Fruit fly (Drosophila melanogaster) whole organism, embryonic: Measurements from ENCODE around the gene CG7173.

Source experiments
- Bgb ChIP-seq: fragments of 200-800 bp; sonication (Bioruptor generic); IDR thresholded peaks from 2 replicates; pipeline ENCODE4 v1.3.6; 2022; ENCODE audit warnings: missing biosample characterization, missing genetic modification characterization; ENCODE audit not compliant: partially characterized antibody
- CG10209 ChIP-seq: fragments of 200-800 bp; sonication (Bioruptor generic); optimal IDR thresholded peaks from 3 replicates; lab custom pipeline; 2017; ENCODE audit warnings: missing biosample characterization, mild to moderate bottlenecking, missing genetic modification characterization, missing genetic modification reagents
- CG11247 ChIP-seq: fragments of 200-800 bp; sonication (Bioruptor generic); IDR thresholded peaks from 2 replicates; pipeline ENCODE4 v1.3.6; 2022; ENCODE audit warnings: missing biosample characterization, missing genetic modification characterization
- CG12391 ChIP-seq: fragments of 200-800 bp; sonication (Bioruptor generic); optimal IDR thresholded peaks from 3 replicates; lab custom pipeline; 2018; ENCODE audit warnings: missing biosample characterization, mild to moderate bottlenecking, missing genetic modification characterization, moderate library complexity
- CG14710 ChIP-seq: fragments of 200-800 bp; sonication (Bioruptor generic); optimal IDR thresholded peaks from 3 replicates; lab custom pipeline; 2019; ENCODE audit warnings: missing biosample characterization, mild to moderate bottlenecking, missing genetic modification characterization, moderate library complexity
- CG17186 ChIP-seq: fragments of 200-800 bp; sonication (Bioruptor generic); optimal IDR thresholded peaks from 3 replicates; lab custom pipeline; 2017; ENCODE audit warnings: missing biosample characterization, missing genetic modification reagents, missing genetic modification characterization
- CG17328 ChIP-seq: fragments of 200-800 bp; sonication (Bioruptor generic); IDR thresholded peaks from 2 replicates; pipeline ENCODE4 v1.3.6; 2022; ENCODE audit warnings: missing biosample characterization, missing genetic modification characterization
- CG17359 ChIP-seq: fragments of 200-800 bp; sonication (Bioruptor generic); optimal IDR thresholded peaks from 3 replicates; lab custom pipeline; 2018; ENCODE audit warnings: missing biosample characterization, mild to moderate bottlenecking, missing genetic modification characterization, moderate library complexity
- CG2712 ChIP-seq: fragments of 200-800 bp; optimal IDR thresholded peaks from 3 replicates; lab custom pipeline; 2019; ENCODE audit warnings: missing biosample characterization, mild to moderate bottlenecking, missing genetic modification characterization, moderate library complexity
- CG31388 ChIP-seq: fragments of 200-800 bp; sonication (Bioruptor generic); optimal IDR thresholded peaks from 2 replicates; lab custom pipeline; 2016; ENCODE audit warnings: missing biosample characterization, missing genetic modification characterization
- CG3281 ChIP-seq: fragments of 200-800 bp; sonication (Bioruptor generic); optimal IDR thresholded peaks from 3 replicates; lab custom pipeline; 2017; ENCODE audit warnings: missing biosample characterization, mild to moderate bottlenecking, missing genetic modification characterization
- CG4617 ChIP-seq: fragments of 200-800 bp; sonication (Bioruptor generic); optimal IDR thresholded peaks from 3 replicates; lab custom pipeline; 2016; ENCODE audit warnings: missing biosample characterization, missing genetic modification characterization, borderline replicate concordance
- CG4730 ChIP-seq: fragments of 200-800 bp; sonication (Bioruptor generic); IDR thresholded peaks from 2 replicates; pipeline ENCODE4 v1.3.6; 2022; ENCODE audit warnings: missing biosample characterization, missing genetic modification characterization
- CG5953 ChIP-seq: fragments of 200-800 bp; sonication (Bioruptor generic); IDR thresholded peaks from 2 replicates; pipeline ENCODE4 v1.3.6; 2022; ENCODE audit warnings: missing biosample characterization, missing genetic modification characterization
- CG6689 ChIP-seq: fragments of 200-800 bp; sonication (Bioruptor generic); IDR thresholded peaks from 2 replicates; pipeline ENCODE4 v1.3.6; 2022; ENCODE audit warnings: missing biosample characterization, missing genetic modification characterization
- CG8290 ChIP-seq, 3 experiments: fragments of 200-800 bp; sonication (Bioruptor generic); optimal IDR thresholded peaks; 2 replicates each; lab custom pipeline; 2016 to 2019; ENCODE audit warnings: missing biosample characterization in 3 of 3, missing genetic modification characterization in 3 of 3, mild to moderate bottlenecking in 2 of 3, moderate library complexity in 1 of 3
- CG8478 ChIP-seq: fragments of >200 bp; optimal IDR thresholded peaks from 2 replicates; lab custom pipeline; 2018
- D ChIP-seq, 2 experiments: fragments of 200-800 bp in 1 of 2; fragments of >200 bp in 1 of 2; sonication (Bioruptor generic) in 1 of 2; optimal IDR thresholded peaks; 2 replicates in 1 of 2; 3 replicates in 1 of 2; lab custom pipeline; 2017; ENCODE audit warnings: mild to moderate bottlenecking in 1 of 2, missing biosample characterization in 1 of 2, missing genetic modification characterization in 1 of 2, missing genetic modification reagents in 1 of 2
- E2f2 ChIP-seq: fragments of 200-800 bp; sonication (Bioruptor generic); IDR thresholded peaks from 2 replicates; pipeline ENCODE4 v1.3.6; 2022; ENCODE audit warnings: missing biosample characterization, missing genetic modification characterization
- Gug ChIP-seq: fragments of 200-800 bp; sonication (Bioruptor generic); IDR thresholded peaks from 4 replicates; pipeline ENCODE4 v1.3.6; 2022; ENCODE audit warnings: missing biosample characterization, missing genetic modification characterization
- Hr39 ChIP-seq: fragments of >200 bp; optimal IDR thresholded peaks from 2 replicates; lab custom pipeline; 2017
- MBD-R2 ChIP-seq: fragments of 200-800 bp; sonication (Bioruptor generic); IDR thresholded peaks from 2 replicates; pipeline ENCODE4 v1.3.6; 2022; ENCODE audit warnings: missing biosample characterization, missing genetic modification characterization
- Meics ChIP-seq: fragments of 200-800 bp; sonication (Bioruptor generic); optimal IDR thresholded peaks from 2 replicates; lab custom pipeline; 2017; ENCODE audit warnings: missing biosample characterization, mild to moderate bottlenecking, missing genetic modification characterization
- NC2β ChIP-seq: fragments of 200-800 bp; sonication (Bioruptor generic); optimal IDR thresholded peaks from 2 replicates; lab custom pipeline; 2016; ENCODE audit warnings: missing biosample characterization, missing genetic modification characterization
- NFAT ChIP-seq: fragments of 200-800 bp; sonication (Bioruptor generic); IDR thresholded peaks from 2 replicates; pipeline ENCODE4 v1.3.6; 2022; ENCODE audit warnings: missing biosample characterization, missing genetic modification characterization
- Oaz ChIP-seq: fragments of 200-800 bp; sonication (Bioruptor generic); IDR thresholded peaks from 2 replicates; pipeline ENCODE4 v1.3.6; 2022; ENCODE audit warnings: missing biosample characterization, missing genetic modification characterization
- Poxn ChIP-seq: fragments of 200-800 bp; sonication (Bioruptor generic); IDR thresholded peaks from 2 replicates; pipeline ENCODE4 v1.3.6; 2022; ENCODE audit warnings: missing biosample characterization, missing genetic modification characterization
- Sry-β ChIP-seq: fragments of 200-800 bp; sonication (Bioruptor generic); optimal IDR thresholded peaks from 2 replicates; lab custom pipeline; 2018; ENCODE audit warnings: missing biosample characterization, mild to moderate bottlenecking, missing genetic modification characterization, moderate library complexity
- Taf1 ChIP-seq: fragments of 200-800 bp; sonication (Bioruptor generic); IDR thresholded peaks from 2 replicates; pipeline ENCODE4 v1.3.6; 2022; ENCODE audit warnings: missing biosample characterization, missing genetic modification characterization
- ab ChIP-seq: fragments of 200-800 bp; sonication (Bioruptor generic); optimal IDR thresholded peaks from 2 replicates; lab custom pipeline; 2016; ENCODE audit warnings: missing biosample characterization, missing genetic modification characterization
- bigmax ChIP-seq: fragments of 200-800 bp; sonication (Bioruptor generic); optimal IDR thresholded peaks from 2 replicates; lab custom pipeline; 2018; ENCODE audit warnings: missing biosample characterization, mild to moderate bottlenecking, missing genetic modification characterization
- bsh ChIP-seq, 2 experiments: fragments of 200-800 bp; sonication (Bioruptor generic); optimal IDR thresholded peaks; 2 replicates each; lab custom pipeline; 2017 to 2018; ENCODE audit warnings: mild to moderate bottlenecking in 2 of 2, missing biosample characterization in 2 of 2, missing genetic modification characterization in 2 of 2, moderate library complexity in 1 of 2
- crc ChIP-seq: fragments of 200-800 bp; sonication (Bioruptor generic); optimal IDR thresholded peaks from 2 replicates; lab custom pipeline; 2016; ENCODE audit warnings: missing biosample characterization, missing genetic modification characterization
- cwo ChIP-seq: fragments of 200-800 bp; sonication (Bioruptor generic); optimal IDR thresholded peaks from 3 replicates; lab custom pipeline; 2017; ENCODE audit warnings: missing biosample characterization, missing genetic modification characterization, mild to moderate bottlenecking, moderate library complexity, missing genetic modification reagents
- fru ChIP-seq: fragments of >200 bp; optimal IDR thresholded peaks from 2 replicates; lab custom pipeline; 2017
- gsb-n ChIP-seq: fragments of 200-800 bp; sonication (Bioruptor generic); optimal IDR thresholded peaks from 3 replicates; lab custom pipeline; 2018; ENCODE audit warnings: missing biosample characterization, mild to moderate bottlenecking, missing genetic modification characterization
- h ChIP-seq: fragments of >200 bp; optimal IDR thresholded peaks from 2 replicates; lab custom pipeline; 2017
- ham ChIP-seq: fragments of 200-800 bp; sonication (Bioruptor generic); IDR thresholded peaks from 2 replicates; pipeline ENCODE4 v1.3.6; 2022; ENCODE audit warnings: missing biosample characterization, missing genetic modification characterization
- her ChIP-seq: fragments of 200-800 bp; sonication (Bioruptor generic); optimal IDR thresholded peaks from 2 replicates; lab custom pipeline; 2016; ENCODE audit warnings: missing biosample characterization, missing genetic modification characterization
- ken ChIP-seq: fragments of 200-800 bp; sonication (Bioruptor generic); IDR thresholded peaks from 3 replicates; pipeline ENCODE4 v1.3.6; 2022; ENCODE audit warnings: missing biosample characterization, missing genetic modification characterization
- lab ChIP-seq: fragments of 200-800 bp; sonication (Bioruptor generic); optimal IDR thresholded peaks from 3 replicates; lab custom pipeline; 2017; ENCODE audit warnings: missing biosample characterization, missing genetic modification characterization, mild to moderate bottlenecking, moderate library complexity, missing genetic modification reagents
- mld ChIP-seq: fragments of 200-800 bp; sonication (Bioruptor generic); IDR thresholded peaks from 3 replicates; pipeline ENCODE4 v1.3.6; 2022; ENCODE audit warnings: missing biosample characterization, missing genetic modification characterization; ENCODE audit not compliant: partially characterized antibody
- row ChIP-seq: fragments of 200-800 bp; sonication (Bioruptor generic); IDR thresholded peaks from 3 replicates; pipeline ENCODE4 v1.3.6; 2022; ENCODE audit warnings: missing biosample characterization, missing genetic modification characterization
- sqz ChIP-seq: fragments of 200-800 bp; sonication (Bioruptor generic); optimal IDR thresholded peaks from 3 replicates; lab custom pipeline; 2018; ENCODE audit warnings: missing biosample characterization, mild to moderate bottlenecking, missing genetic modification characterization
- sr ChIP-seq: fragments of 200-800 bp; sonication (Bioruptor generic); IDR thresholded peaks from 3 replicates; pipeline ENCODE4 v1.3.6; 2022; ENCODE audit warnings: missing biosample characterization, missing genetic modification characterization
- tin ChIP-seq: fragments of 200-800 bp; sonication (Bioruptor generic); optimal IDR thresholded peaks from 3 replicates; lab custom pipeline; 2016; ENCODE audit warnings: missing biosample characterization, missing genetic modification characterization
- trem ChIP-seq: fragments of 200-800 bp; optimal IDR thresholded peaks from 3 replicates; lab custom pipeline; 2019; ENCODE audit warnings: missing biosample characterization, mild to moderate bottlenecking, missing genetic modification characterization, moderate library complexity
- vfl ChIP-seq: fragments of 200-800 bp; sonication (Bioruptor generic); optimal IDR thresholded peaks from 2 replicates; lab custom pipeline; 2016; ENCODE audit warnings: missing biosample characterization, missing genetic modification characterization
- zf30C ChIP-seq: fragments of 200-800 bp; sonication (Bioruptor generic); optimal IDR thresholded peaks from 3 replicates; lab custom pipeline; 2018; ENCODE audit warnings: missing biosample characterization, mild to moderate bottlenecking, missing genetic modification characterization

The CG7173 gene

DNA sequence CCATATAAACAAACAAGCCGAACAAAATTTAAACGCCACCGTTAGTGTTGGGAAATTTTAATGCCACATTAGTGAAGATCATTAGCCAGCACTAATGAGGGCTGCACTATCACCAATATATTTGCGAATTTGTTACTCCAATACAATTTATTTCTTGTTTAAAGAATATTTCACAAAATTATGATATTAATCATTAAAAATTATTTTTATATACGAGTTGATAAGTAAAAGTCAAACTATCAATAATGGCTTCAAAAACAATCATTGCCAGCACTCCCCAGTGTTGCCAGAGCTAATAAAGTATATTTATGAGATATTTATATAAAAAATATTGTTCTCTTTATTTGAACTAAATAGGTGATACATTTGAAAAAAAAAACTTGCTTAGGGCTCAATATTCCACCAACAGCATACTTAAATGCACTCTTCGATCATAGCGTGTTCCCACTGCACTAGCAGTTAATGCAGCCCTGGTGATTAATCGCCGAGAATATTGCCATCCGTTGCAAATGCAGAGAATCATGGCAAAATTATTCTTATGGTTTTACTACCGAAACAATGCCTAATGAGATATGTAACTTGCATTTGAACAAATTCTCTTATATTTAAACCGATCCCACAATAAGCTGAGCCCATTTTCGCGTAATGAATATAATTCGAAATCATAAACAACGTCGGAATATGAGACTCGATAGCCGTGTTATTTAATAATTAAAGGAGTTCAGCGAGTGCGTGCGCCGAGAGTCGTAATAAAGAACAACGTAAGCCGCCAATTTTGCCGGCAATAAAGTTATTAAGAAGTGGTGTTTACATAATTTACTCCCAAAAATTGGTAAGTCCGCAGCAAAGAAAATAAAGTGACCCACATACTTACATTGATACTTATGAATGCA is 42.0 kb downstream of the CG7173 start, which contains the start of the genes SAK and Cdk12 (continued):
- TF ChIP-seq Taf1 (GFP tag; lab: Robert Waterston, UW) (peak; percentile 77; the same call in 1 of the 2 replicates), CG3281 (peak; percentile 89), CG14710 (tag; lab: Kevin White, UChicago) (peak; percentile 94), CG6689 (peak; percentile 79), CG4730 (GFP tag; lab: Robert Waterston, UW) (no peak; the same call in 1 of the 2 replicates), h (no peak), sqz (GFP tag; lab: Kevin White, UChicago) (peak; percentile 76), Hr39 (lab: Kevin White, UChicago) (no peak), lab (GFP tag; lab: Kevin White, UChicago) (peak; percentile 89), CG17186 (GFP tag; lab: Kevin White, UChicago) (no peak), Sry-β (peak; percentile 64), CG2712 (peak; percentile 89), Meics (GFP tag; lab: Kevin White, UChicago) (peak; percentile 85), row (GFP tag; lab: Robert Waterston, UW) (peak; percentile 96), cwo (GFP tag; lab: Kevin White, UChicago) (peak; percentile 66), bigmax (GFP tag; lab: Kevin White, UChicago) (no peak), NC2β (GFP tag; lab: Kevin White, UChicago) (no peak), sr (GFP tag; lab: Robert Waterston, UW) (peak; percentile 5; the same call in 1 of the 3 replicates), bsh (GFP tag; optimal IDR thresholded peaks at IDR 0.05; lab: Kevin White, UChicago) (peak; percentile 17 to 83), CG10209 (GFP tag; lab: Kevin White, UChicago) (peak; percentile 87), CG12391 (tag; lab: Kevin White, UChicago) (peak; percentile 91), CG4617 (peak; percentile 80), ken (GFP tag; lab: Robert Waterston, UW) (peak; percentile 72), CG11247 (GFP tag; lab: Robert Waterston, UW) (peak; percentile 77), CG5953 (GFP tag; lab: Robert Waterston, UW) (peak; percentile 38; the same call in 1 of the 2 replicates), ham (GFP tag; lab: Robert Waterston, UW) (peak; percentile 24; the same call in 1 of the 2 replicates), CG17359 (peak; percentile 81), trem (tag; lab: Kevin White, UChicago) (peak; percentile 78), CG31388 (GFP tag; lab: Kevin White, UChicago) (peak; percentile 76), Oaz (GFP tag; lab: Robert Waterston, UW) (peak; percentile 80), mld (no peak), D (optimal IDR thresholded peaks at IDR 0.05; lab: Kevin White, UChicago) (no peak), D (GFP tag; optimal IDR thresholded peaks at IDR 0.05; lab: Kevin White, UChicago) (peak; percentile 81), Gug (GFP tag; lab: Robert Waterston, UW) (peak; percentile 87), CG8478 (lab: Kevin White, UChicago) (no peak), her (GFP tag; lab: Kevin White, UChicago) (no peak), Bgb (GFP tag; lab: Robert Waterston, UW) (peak; percentile 36; the same call in 1 of the 2 replicates), E2f2 (GFP tag; lab: Robert Waterston, UW) (peak; percentile 83), MBD-R2 (GFP tag; lab: Robert Waterston, UW) (peak; percentile 60), Poxn (GFP tag; lab: Robert Waterston, UW) (no peak; the same call in 1 of the 2 replicates), ab (peak; percentile 74), tin (GFP tag; lab: Kevin White, UChicago) (peak; percentile 86), zf30C (GFP tag; lab: Kevin White, UChicago) (no peak), gsb-n (tag; lab: Kevin White, UChicago) (peak; percentile 82), vfl (GFP tag; lab: Kevin White, UChicago) (peak; percentile 11), CG8290 (GFP tag; optimal IDR thresholded peaks at IDR 0.05; lab: Kevin White, UChicago) (peak; percentile 82), CG8290 (tag; optimal IDR thresholded peaks at IDR 0.05; lab: Kevin White, UChicago) (peak; percentile 58 to 62), NFAT (GFP tag; lab: Robert Waterston, UW) (peak; percentile 84), fru (lab: Kevin White, UChicago) (no peak), CG17328 (GFP tag; lab: Robert Waterston, UW) (peak; percentile 74), crc (no peak)
